Worm (Caenorhabditis elegans): Measurements from ENCODE around the gene K08D9.9.

ce11 chrV:3280009-3280408 lies 43.5 kb upstream of the K08D9.9 start, which contains the start of gene T28A11.2:
- no peak for TF ChIP-seq him-1 (tag; optimal IDR thresholded peaks at IDR 0.05)
- TF ChIP-seq W03F9.2 (tag; optimal IDR thresholded peaks at IDR 0.05) = no peak

Measured in whole organism, L4/young adult.